Fruit fly (Drosophila melanogaster) whole organism, embryonic: Measurements from ENCODE around the gene CG13893.
A peak's percentile ranks its signal among the peaks of the same experiment; 100 is the strongest.

Source experiments
- Abd-B ChIP-seq: fragments of 200-800 bp; sonication (Bioruptor generic); optimal IDR thresholded peaks from 2 replicates; lab custom pipeline; 2018; ENCODE audit warnings: missing biosample characterization, mild to moderate bottlenecking, missing genetic modification characterization, moderate library complexity
- Atf3 ChIP-seq: fragments of 200-800 bp; sonication (Bioruptor generic); optimal IDR thresholded peaks from 3 replicates; lab custom pipeline; 2016; ENCODE audit warnings: missing biosample characterization, missing genetic modification characterization
- B-H2 ChIP-seq: fragments of 200-800 bp; sonication (Bioruptor generic); optimal IDR thresholded peaks from 2 replicates; lab custom pipeline; 2018; ENCODE audit warnings: missing biosample characterization, mild to moderate bottlenecking, missing genetic modification characterization
- CG10543 ChIP-seq: fragments of 200-800 bp; sonication (Bioruptor generic); optimal IDR thresholded peaks from 3 replicates; lab custom pipeline; 2017; ENCODE audit warnings: missing biosample characterization, mild to moderate bottlenecking, missing genetic modification characterization, moderate library complexity
- CG10654 ChIP-seq: fragments of 200-800 bp; sonication (Bioruptor generic); optimal IDR thresholded peaks from 2 replicates; lab custom pipeline; 2016; ENCODE audit warnings: missing biosample characterization, missing genetic modification characterization
- CG11247 ChIP-seq: fragments of 200-800 bp; sonication (Bioruptor generic); IDR thresholded peaks from 2 replicates; pipeline ENCODE4 v1.3.6; 2022; ENCODE audit warnings: missing biosample characterization, missing genetic modification characterization
- CG11560 ChIP-seq: fragments of 200-800 bp; sonication (Bioruptor generic); IDR thresholded peaks from 3 replicates; pipeline ENCODE4 v1.3.6; 2022; ENCODE audit warnings: missing biosample characterization, missing genetic modification characterization
- CG12219 ChIP-seq: fragments of 200-800 bp; sonication (Bioruptor generic); optimal IDR thresholded peaks from 3 replicates; lab custom pipeline; 2018; ENCODE audit warnings: missing biosample characterization, mild to moderate bottlenecking, missing genetic modification characterization
- CG12236 ChIP-seq: fragments of 200-800 bp; sonication (Bioruptor generic); optimal IDR thresholded peaks from 2 replicates; lab custom pipeline; 2016; ENCODE audit warnings: missing biosample characterization, missing genetic modification characterization
- CG15011 ChIP-seq: fragments of 200-800 bp; sonication (Bioruptor generic); optimal IDR thresholded peaks from 3 replicates; lab custom pipeline; 2018; ENCODE audit warnings: missing biosample characterization, mild to moderate bottlenecking, missing genetic modification characterization
- CG15601 ChIP-seq: fragments of 200-800 bp; sonication (Bioruptor generic); optimal IDR thresholded peaks from 3 replicates; lab custom pipeline; 2019; ENCODE audit warnings: missing biosample characterization, mild to moderate bottlenecking, missing genetic modification characterization, moderate library complexity
- CG16815 ChIP-seq: fragments of 200-800 bp; sonication (Bioruptor generic); optimal IDR thresholded peaks from 3 replicates; lab custom pipeline; 2017; ENCODE audit warnings: missing biosample characterization, mild to moderate bottlenecking, missing genetic modification characterization
- CG17186 ChIP-seq: fragments of 200-800 bp; sonication (Bioruptor generic); optimal IDR thresholded peaks from 3 replicates; lab custom pipeline; 2017; ENCODE audit warnings: missing biosample characterization, missing genetic modification reagents, missing genetic modification characterization
- CG17829 ChIP-seq: fragments of 200-800 bp; optimal IDR thresholded peaks from 2 replicates; lab custom pipeline; 2019; ENCODE audit warnings: missing biosample characterization, mild to moderate bottlenecking, missing genetic modification characterization, moderate library complexity
- CG30020 ChIP-seq: fragments of 200-800 bp; optimal IDR thresholded peaks from 2 replicates; lab custom pipeline; 2019; ENCODE audit warnings: missing biosample characterization, mild to moderate bottlenecking, missing genetic modification characterization, moderate library complexity
- CG3407 ChIP-seq: fragments of 200-800 bp; sonication (Bioruptor generic); optimal IDR thresholded peaks from 2 replicates; lab custom pipeline; 2018; ENCODE audit warnings: missing biosample characterization, mild to moderate bottlenecking, missing genetic modification characterization
- CG43689 ChIP-seq: fragments of 200-800 bp; sonication (Bioruptor generic); IDR thresholded peaks from 2 replicates; pipeline ENCODE4 v1.3.6; 2022; ENCODE audit warnings: missing biosample characterization, missing genetic modification characterization
- CG5245 ChIP-seq: fragments of 200-800 bp; sonication (Bioruptor generic); optimal IDR thresholded peaks from 3 replicates; lab custom pipeline; 2016; ENCODE audit warnings: missing biosample characterization, missing genetic modification characterization
- CG6254 ChIP-seq: fragments of 200-800 bp; sonication (Bioruptor generic); optimal IDR thresholded peaks from 3 replicates; lab custom pipeline; 2017; ENCODE audit warnings: mild to moderate bottlenecking, missing biosample characterization, missing genetic modification reagents, missing genetic modification characterization
- CG8281 ChIP-seq: fragments of 200-800 bp; sonication (Bioruptor generic); optimal IDR thresholded peaks from 2 replicates; lab custom pipeline; 2018; ENCODE audit warnings: missing biosample characterization, mild to moderate bottlenecking, missing genetic modification characterization, moderate library complexity
- CG9215 ChIP-seq: fragments of 200-800 bp; sonication (Bioruptor generic); IDR thresholded peaks from 2 replicates; pipeline ENCODE4 v1.3.6; 2022; ENCODE audit warnings: missing biosample characterization, missing genetic modification characterization
- Camta ChIP-seq: fragments of 200-800 bp; sonication (Bioruptor generic); optimal IDR thresholded peaks from 2 replicates; lab custom pipeline; 2016; ENCODE audit warnings: missing biosample characterization, missing genetic modification characterization
- Dref ChIP-seq: fragments of 200-800 bp; sonication (Bioruptor generic); IDR thresholded peaks from 2 replicates; pipeline ENCODE4 v1.3.6; 2022; ENCODE audit warnings: missing biosample characterization, missing genetic modification characterization
- HLH3B ChIP-seq: fragments of 200-800 bp; sonication (Bioruptor generic); IDR thresholded peaks from 2 replicates; pipeline ENCODE4 v1.3.6; 2022; ENCODE audit warnings: missing biosample characterization, missing genetic modification characterization
- Hr3 ChIP-seq: fragments of 200-800 bp; sonication (Bioruptor generic); optimal IDR thresholded peaks from 3 replicates; lab custom pipeline; 2016; ENCODE audit warnings: missing biosample characterization, missing genetic modification characterization
- Hr51 ChIP-seq, 2 experiments: fragments of 200-800 bp; sonication (Bioruptor generic); optimal IDR thresholded peaks; 2 replicates in 1 of 2; 3 replicates in 1 of 2; lab custom pipeline; 2016 to 2018; ENCODE audit warnings: missing biosample characterization in 2 of 2, missing genetic modification characterization in 2 of 2, mild to moderate bottlenecking in 1 of 2, moderate library complexity in 1 of 2
- Mes4 ChIP-seq: fragments of 200-800 bp; sonication (Bioruptor generic); optimal IDR thresholded peaks from 2 replicates; lab custom pipeline; 2016; ENCODE audit warnings: missing biosample characterization, missing genetic modification characterization
- Nf-YB ChIP-seq: fragments of 200-800 bp; sonication (Bioruptor generic); optimal IDR thresholded peaks from 3 replicates; lab custom pipeline; 2019; ENCODE audit warnings: missing biosample characterization, mild to moderate bottlenecking, missing genetic modification characterization, moderate library complexity
- Six4 ChIP-seq: fragments of 200-800 bp; sonication (Bioruptor generic); optimal IDR thresholded peaks from 2 replicates; lab custom pipeline; 2016; ENCODE audit warnings: missing biosample characterization, missing genetic modification characterization
- Tbp ChIP-seq: fragments of >200 bp; optimal IDR thresholded peaks from 2 replicates; lab custom pipeline; 2018; ENCODE audit warnings: missing biosample characterization, missing genetic modification characterization
- Xbp1 ChIP-seq: fragments of 200-800 bp; sonication (Bioruptor generic); optimal IDR thresholded peaks from 3 replicates; lab custom pipeline; 2016; ENCODE audit warnings: missing biosample characterization, mild to moderate bottlenecking, missing genetic modification characterization
- ab ChIP-seq: fragments of 200-800 bp; sonication (Bioruptor generic); optimal IDR thresholded peaks from 2 replicates; lab custom pipeline; 2016; ENCODE audit warnings: missing biosample characterization, missing genetic modification characterization
- bsh ChIP-seq, 2 experiments: fragments of 200-800 bp; sonication (Bioruptor generic); optimal IDR thresholded peaks; 2 replicates each; lab custom pipeline; 2017 to 2018; ENCODE audit warnings: mild to moderate bottlenecking in 2 of 2, missing biosample characterization in 2 of 2, missing genetic modification characterization in 2 of 2, moderate library complexity in 1 of 2
- chif ChIP-seq, 2 experiments: fragments of 200-800 bp; sonication (Bioruptor generic); optimal IDR thresholded peaks; 3 replicates each; lab custom pipeline; 2016; ENCODE audit warnings: missing biosample characterization in 2 of 2, missing genetic modification characterization in 2 of 2
- en ChIP-seq: fragments of 200-800 bp; sonication (Bioruptor generic); optimal IDR thresholded peaks from 2 replicates; lab custom pipeline; 2016; ENCODE audit warnings: missing biosample characterization, missing genetic modification characterization
- gsb ChIP-seq: fragments of 200-800 bp; sonication (Bioruptor generic); IDR thresholded peaks from 2 replicates; pipeline ENCODE4 v1.3.6; 2022; ENCODE audit warnings: missing biosample characterization, missing genetic modification characterization
- her ChIP-seq: fragments of 200-800 bp; sonication (Bioruptor generic); optimal IDR thresholded peaks from 2 replicates; lab custom pipeline; 2016; ENCODE audit warnings: missing biosample characterization, missing genetic modification characterization
- lab ChIP-seq: fragments of 200-800 bp; sonication (Bioruptor generic); optimal IDR thresholded peaks from 3 replicates; lab custom pipeline; 2017; ENCODE audit warnings: missing biosample characterization, missing genetic modification characterization, mild to moderate bottlenecking, moderate library complexity, missing genetic modification reagents
- lov ChIP-seq, 2 experiments: fragments of 200-800 bp in 1 of 2; fragments of >200 bp in 1 of 2; sonication (Bioruptor generic) in 1 of 2; IDR thresholded peaks in 1 of 2; optimal IDR thresholded peaks in 1 of 2; 2 replicates in 1 of 2; 3 replicates in 1 of 2; pipeline versions ENCODE4 v1.3.6 to Lab custom; 2017 to 2022; ENCODE audit warnings: missing biosample characterization in 1 of 2, missing genetic modification characterization in 1 of 2
- prd ChIP-seq, 3 experiments: fragments of >200 bp in 2 of 3; fragments of 200-800 bp in 1 of 3; sonication (Bioruptor generic) in 1 of 3; optimal IDR thresholded peaks in 2 of 3; IDR thresholded peaks in 1 of 3; 2 replicates in 2 of 3; 3 replicates in 1 of 3; pipeline versions ENCODE4 v1.3.6 to Lab custom; 2017 to 2022; ENCODE audit warnings: missing biosample characterization in 1 of 3, missing genetic modification characterization in 1 of 3
- pros ChIP-seq: fragments of 200-800 bp; sonication (Bioruptor generic); optimal IDR thresholded peaks from 3 replicates; lab custom pipeline; 2019; ENCODE audit warnings: missing biosample characterization, mild to moderate bottlenecking, missing genetic modification characterization, moderate library complexity
- repo ChIP-seq: fragments of 200-800 bp; sonication (Bioruptor generic); optimal IDR thresholded peaks from 2 replicates; lab custom pipeline; 2016; ENCODE audit warnings: missing biosample characterization, missing genetic modification characterization
- sc ChIP-seq, 3 experiments: fragments of >200 bp in 2 of 3; fragments of 200-800 bp in 1 of 3; sonication (Bioruptor generic) in 1 of 3; optimal IDR thresholded peaks; 2 replicates in 2 of 3; 3 replicates in 1 of 3; lab custom pipeline; 2017; ENCODE audit warnings: mild to moderate bottlenecking in 1 of 3, missing biosample characterization in 1 of 3, missing genetic modification characterization in 1 of 3, missing genetic modification reagents in 1 of 3
- tin ChIP-seq: fragments of 200-800 bp; sonication (Bioruptor generic); optimal IDR thresholded peaks from 3 replicates; lab custom pipeline; 2016; ENCODE audit warnings: missing biosample characterization, missing genetic modification characterization
- yki ChIP-seq: fragments of >200 bp; optimal IDR thresholded peaks from 3 replicates; lab custom pipeline; 2018
- zfh2 ChIP-seq: fragments of 200-800 bp; sonication (Bioruptor generic); optimal IDR thresholded peaks from 2 replicates; lab custom pipeline; 2016; ENCODE audit warnings: missing biosample characterization, missing genetic modification characterization

Gene CG13893

DNA sequence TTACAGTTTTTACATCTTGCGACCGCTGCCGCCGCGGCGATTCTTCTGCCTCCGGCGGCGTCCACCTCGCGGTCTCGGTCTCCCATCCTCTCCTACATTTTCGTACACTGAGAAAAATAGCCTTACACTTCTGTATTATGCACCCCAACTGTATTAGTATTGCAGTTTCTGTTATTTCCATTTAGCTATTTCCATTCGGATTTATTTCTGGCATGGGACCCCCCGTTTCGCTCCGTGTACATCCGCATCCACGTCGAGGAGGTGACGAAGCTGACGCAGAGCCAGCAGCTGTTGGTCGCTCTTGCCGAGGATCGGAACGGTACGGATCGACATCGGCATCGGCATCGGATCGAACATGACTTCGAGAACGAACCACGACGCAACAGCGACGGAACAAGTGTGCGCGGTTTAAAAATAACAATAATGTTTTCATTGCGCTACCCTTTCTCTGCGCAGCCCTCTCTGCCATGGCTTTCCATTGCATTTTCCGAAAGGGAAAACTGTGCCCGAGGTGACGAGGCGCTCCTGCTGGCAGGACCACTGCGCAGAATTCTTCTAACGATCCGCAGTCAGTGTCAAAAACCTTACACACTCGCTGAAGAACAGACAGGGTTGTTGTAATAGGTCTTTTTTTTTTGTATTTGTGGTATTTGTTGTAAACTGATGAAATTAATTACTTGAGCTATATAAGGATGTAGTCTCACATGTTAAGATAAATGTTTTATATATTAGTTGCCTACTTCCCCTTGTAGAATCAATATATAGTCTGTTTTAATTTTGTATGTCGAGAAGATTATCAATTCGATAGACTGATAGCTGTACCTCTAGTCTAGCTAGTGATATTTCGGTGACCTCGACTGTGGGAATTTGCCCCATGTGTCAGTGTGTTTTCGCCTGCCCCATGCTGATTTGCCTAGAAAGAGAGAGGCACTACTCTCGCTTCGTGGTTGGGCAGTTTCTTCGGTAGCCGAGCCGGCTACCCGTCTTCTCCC lies 14.2 kb downstream of the CG13893 start (continued):
- TF ChIP-seq Dref (GFP tag; lab: Robert Waterston, UW) = peak; percentile 38; the same call in 1 of the 2 replicates
- peak; percentile 89 for TF ChIP-seq CG10654
- TF ChIP-seq ab (GFP tag; lab: Kevin White, UChicago) = peak; percentile 52
- TF ChIP-seq Nf-YB (GFP tag; lab: Kevin White, UChicago) = peak; percentile 48
- peak; percentile 91 for TF ChIP-seq repo (GFP tag; lab: Kevin White, UChicago)
- TF ChIP-seq Tbp (GFP tag; lab: Kevin White, UChicago) = no peak
- peak; percentile 88 for TF ChIP-seq Atf3 (GFP tag; lab: Kevin White, UChicago)
- peak; percentile 31 for TF ChIP-seq pros (GFP tag; lab: Kevin White, UChicago)
- TF ChIP-seq her (GFP tag; lab: Kevin White, UChicago) = peak; percentile 92
- TF ChIP-seq CG43689 (GFP tag; lab: Robert Waterston, UW) = 0 out of 2 replicates have a peak, but pooled peaks have one; percentile 43
- peak; percentile 72 for TF ChIP-seq Abd-B
- TF ChIP-seq gsb (GFP tag; lab: Robert Waterston, UW) = peak; percentile 85
- peak; percentile 52 for TF ChIP-seq CG30020 (tag; lab: Kevin White, UChicago)
- TF ChIP-seq CG16815 (GFP tag; lab: Kevin White, UChicago) = peak; percentile 91
- peak; percentile 79 for TF ChIP-seq CG12236 (GFP tag; lab: Kevin White, UChicago)
- peak; percentile 93 for TF ChIP-seq lab
- peak; percentile 93 for TF ChIP-seq CG17829
- TF ChIP-seq Hr51 (GFP tag; optimal IDR thresholded peaks at IDR 0.05; lab: Kevin White, UChicago) = peak; percentile 85 to 91
- peak; percentile 84 for TF ChIP-seq Hr3 (GFP tag; lab: Kevin White, UChicago)
- peak; percentile 87 for TF ChIP-seq CG9215
- peak; percentile 85 for TF ChIP-seq CG6254 (GFP tag; lab: Kevin White, UChicago)
- TF ChIP-seq yki (lab: Kevin White, UChicago) = no peak
- peak; percentile 87 for TF ChIP-seq B-H2 (GFP tag; lab: Kevin White, UChicago)
- no peak for TF ChIP-seq lov (optimal IDR thresholded peaks at IDR 0.05; lab: Kevin White, UChicago)
- peak; percentile 94 for TF ChIP-seq lov (GFP tag; IDR thresholded peaks at IDR 0.05; lab: Robert Waterston, UW)
- peak; percentile 76 for TF ChIP-seq CG15011 (GFP tag; lab: Kevin White, UChicago)
- TF ChIP-seq CG12219 = peak; percentile 85
- TF ChIP-seq Six4 (GFP tag; lab: Kevin White, UChicago) = peak; percentile 91
- peak; percentile 64 for TF ChIP-seq CG8281
- peak; percentile 66; the same call in 2 of the 3 replicates for TF ChIP-seq CG11560
- TF ChIP-seq zfh2 (GFP tag; lab: Kevin White, UChicago) = peak; percentile 88
- peak; percentile 68 to 92 for TF ChIP-seq bsh (GFP tag; optimal IDR thresholded peaks at IDR 0.05; lab: Kevin White, UChicago)
- peak; percentile 95 for TF ChIP-seq CG10543
- peak; percentile 86 to 94 for TF ChIP-seq chif (GFP tag; optimal IDR thresholded peaks at IDR 0.05; lab: Kevin White, UChicago)
- no peak for TF ChIP-seq prd (optimal IDR thresholded peaks at IDR 0.05; lab: Kevin White, UChicago)
- peak; percentile 94 for TF ChIP-seq prd (GFP tag; IDR thresholded peaks at IDR 0.05; lab: Robert Waterston, UW)
- TF ChIP-seq HLH3B (GFP tag; lab: Robert Waterston, UW) = peak; percentile 94
- TF ChIP-seq Camta (GFP tag; lab: Kevin White, UChicago) = peak; percentile 86
- no peak for TF ChIP-seq sc (optimal IDR thresholded peaks at IDR 0.05; lab: Kevin White, UChicago)
- peak; percentile 62 for TF ChIP-seq sc (GFP tag; optimal IDR thresholded peaks at IDR 0.05; lab: Kevin White, UChicago)
- peak; percentile 87 for TF ChIP-seq CG5245
- TF ChIP-seq en = peak; percentile 87
- TF ChIP-seq Mes4 (GFP tag; lab: Kevin White, UChicago) = peak; percentile 88
- peak; percentile 89 for TF ChIP-seq CG11247
- peak; percentile 93 for TF ChIP-seq tin (GFP tag; lab: Kevin White, UChicago)
- TF ChIP-seq CG3407 (GFP tag; lab: Kevin White, UChicago) = peak; percentile 77
- TF ChIP-seq CG15601 = peak; percentile 79
- peak; percentile 37 for TF ChIP-seq CG17186 (GFP tag; lab: Kevin White, UChicago)
- peak; percentile 93 for TF ChIP-seq Xbp1
